Worm (Caenorhabditis elegans) whole organism, L2 larva: ENCODE results near the gene Y82E9BR.18.

Experiments used
- egl-27 ChIP-seq: sonication (generic microtip); optimal IDR thresholded peaks from 3 replicates; lab custom pipeline; 2017; ENCODE audit warnings: missing biosample characterization, missing genetic modification reagents, missing genetic modification characterization
- mab-5 ChIP-seq: fragments of 150-350 bp; optimal IDR thresholded peaks from 2 replicates; lab custom pipeline; 2014; ENCODE audit warnings: missing biosample characterization, missing genetic modification characterization
- nhr-11 ChIP-seq: fragments of 150-350 bp; optimal IDR thresholded peaks from 2 replicates; lab custom pipeline; 2014; ENCODE audit warnings: missing biosample characterization, missing genetic modification characterization
- nhr-237 ChIP-seq: fragments of 150-350 bp; optimal IDR thresholded peaks from 2 replicates; lab custom pipeline; 2014; ENCODE audit warnings: missing biosample characterization, missing genetic modification characterization
- skn-1 ChIP-seq: sonication (generic microtip); optimal IDR thresholded peaks from 2 replicates; lab custom pipeline; 2017; ENCODE audit warnings: missing biosample characterization, missing genetic modification characterization
- sma-9 ChIP-seq, 2 experiments: fragments of 150-350 bp in 1 of 2; sonication (generic microtip) in 1 of 2; optimal IDR thresholded peaks; 2 replicates each; lab custom pipeline; 2014 to 2016; ENCODE audit warnings: missing genetic modification characterization in 2 of 2, mild to moderate bottlenecking in 1 of 2, missing biosample characterization in 1 of 2, missing compliant biosample characterization in 1 of 2, missing genetic modification reagents in 1 of 2, moderate library complexity in 1 of 2
- unc-55 ChIP-seq: fragments of 150-350 bp; sonication (generic microtip); optimal IDR thresholded peaks from 3 replicates; lab custom pipeline; 2014; ENCODE audit warnings: missing biosample characterization, missing genetic modification reagents, missing genetic modification characterization
- ztf-11 ChIP-seq: sonication (generic microtip); optimal IDR thresholded peaks from 2 replicates; lab custom pipeline; 2017; ENCODE audit warnings: missing biosample characterization, missing genetic modification characterization

ce11 chrIII:1483407-1483806 is at the start of gene Y82E9BR.18:
- TF ChIP-seq egl-27 (tag; lab: Kevin White, UChicago) (no peak), sma-9 (GFP tag; optimal IDR thresholded peaks at IDR 0.05; lab: Kevin White, UChicago) (no peak), sma-9 (tag; optimal IDR thresholded peaks at IDR 0.05; lab: Kevin White, UChicago) (no peak), unc-55 (GFP tag; lab: Kevin White, UChicago) (no peak), nhr-11 (tag; lab: Kevin White, UChicago) (no peak), ztf-11 (tag; lab: Kevin White, UChicago) (no peak), skn-1 (tag; lab: Kevin White, UChicago) (no peak), nhr-237 (no peak), mab-5 (tag; lab: Kevin White, UChicago) (no peak)
